Fruit fly (Drosophila melanogaster): ENCODE results near the gene Atg17.
A peak's percentile ranks its signal among the peaks of the same experiment; 100 is the strongest.

The Atg17 gene

DNA sequence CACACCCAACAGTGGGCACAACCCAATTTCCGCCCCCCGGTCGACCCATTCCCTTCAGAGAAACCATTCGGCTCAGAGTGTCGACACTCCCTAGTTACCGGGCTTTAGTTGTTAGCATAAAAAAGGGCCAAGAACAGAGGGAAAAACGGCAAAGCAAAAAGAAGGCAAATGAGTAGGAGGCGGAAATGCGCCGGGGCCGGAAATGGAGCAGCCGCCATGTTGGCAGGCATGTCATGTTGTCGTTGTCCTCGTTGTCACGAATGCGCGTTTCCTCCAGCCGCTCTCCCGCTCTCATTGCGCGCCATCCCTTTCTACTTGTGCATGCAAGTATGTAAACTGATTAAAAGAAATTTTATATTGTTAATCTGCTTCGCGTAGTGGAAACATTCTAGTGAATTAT, 26.9 kb downstream of the Atg17 start (continued):
- TF ChIP-seq CG10565 (GFP tag; optimal IDR thresholded peaks at IDR 0.05): no peak

DNA sequence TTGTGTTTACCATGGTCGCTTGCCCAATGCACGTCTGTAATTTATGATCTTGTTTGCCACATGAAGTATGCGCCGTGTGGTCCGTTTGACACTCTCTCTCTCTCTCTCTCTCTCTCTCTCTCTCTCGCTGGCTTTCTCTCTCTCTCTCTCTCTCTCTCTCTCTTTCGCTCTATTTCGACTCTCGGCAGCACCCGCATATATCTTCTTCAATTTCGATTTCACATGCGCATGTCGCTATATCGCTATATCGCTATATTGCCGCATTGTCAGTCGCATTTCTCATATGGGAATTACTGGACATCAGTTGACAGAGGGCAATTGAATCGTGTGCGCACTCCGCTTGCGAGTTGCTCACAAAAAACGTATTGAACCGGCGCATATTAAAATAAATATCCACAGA, 31.6 kb downstream of the Atg17 start:
- TF ChIP-seq CG8281 (tag; optimal IDR thresholded peaks at IDR 0.05) (peak; percentile 14), CG10979 (tag; optimal IDR thresholded peaks at IDR 0.05) (peak; percentile 4), dan (GFP tag; IDR thresholded peaks at IDR 0.05) (no peak), gcm2 (GFP tag; optimal IDR thresholded peaks at IDR 0.05) (no peak), CG8290 (GFP tag; optimal IDR thresholded peaks at IDR 0.05) (no peak), CG8290 (tag; optimal IDR thresholded peaks at IDR 0.05) (peak in 1 of 2 experiments; percentile 0), CG7372 (GFP tag; IDR thresholded peaks at IDR 0.05) (peak; percentile 59; the same call in 1 of the 2 replicates), tap (tag; optimal IDR thresholded peaks at IDR 0.05) (peak; percentile 11), wek (GFP tag; optimal IDR thresholded peaks at IDR 0.05) (peak; percentile 16), Hmr (GFP tag; optimal IDR thresholded peaks at IDR 0.05) (no peak), gcm (GFP tag; optimal IDR thresholded peaks at IDR 0.05) (peak; percentile 93), yki (optimal IDR thresholded peaks at IDR 0.05) (peak; percentile 31), Hr39 (optimal IDR thresholded peaks at IDR 0.05) (peak; percentile 11), CG2889 (GFP tag; IDR thresholded peaks at IDR 0.05) (no peak), Doc3 (GFP tag; IDR thresholded peaks at IDR 0.05; ENCODE audit: partially characterized antibody) (peak; percentile 28; the same call in 1 of the 3 replicates), nau (GFP tag; optimal IDR thresholded peaks at IDR 0.05) (peak; percentile 48), Xrp1 (GFP tag; IDR thresholded peaks at IDR 0.05) (0 out of 2 replicates have a peak, but pooled peaks have one; percentile 9), CG32532 (GFP tag; IDR thresholded peaks at IDR 0.05) (peak; percentile 36; the same call in 1 of the 2 replicates), chinmo (GFP tag; IDR thresholded peaks at IDR 0.05; ENCODE audit: partially characterized antibody) (0 out of 4 replicates have a peak, but pooled peaks have one; percentile 46), CG10462 (GFP tag; optimal IDR thresholded peaks at IDR 0.05) (no peak), Med (GFP tag) (peak; percentile 60), Blimp-1 (GFP tag; optimal IDR thresholded peaks at IDR 0.05) (peak; percentile 7), CG1832 (GFP tag; optimal IDR thresholded peaks at IDR 0.05) (peak; percentile 59), Trl (optimal IDR thresholded peaks at IDR 0.05) (peak; percentile 82 to 94), Trl (GFP tag; optimal IDR thresholded peaks at IDR 0.05) (no peak), CG12769 (tag; optimal IDR thresholded peaks at IDR 0.05) (peak; percentile 14), MESR4 (GFP tag; optimal IDR thresholded peaks at IDR 0.05) (no peak), lbe (GFP tag; optimal IDR thresholded peaks at IDR 0.05) (no peak), CG2199 (GFP tag; IDR thresholded peaks at IDR 0.05) (peak; percentile 80; the same call in 2 of the 3 replicates), so (GFP tag; IDR thresholded peaks at IDR 0.05) (peak; percentile 59; the same call in 1 of the 3 replicates), CG13624 (GFP tag; optimal IDR thresholded peaks at IDR 0.05) (peak; percentile 1), vvl (GFP tag; IDR thresholded peaks at IDR 0.05) (peak; percentile 49; the same call in 1 of the 2 replicates), CG32767 (GFP tag; IDR thresholded peaks at IDR 0.05) (no peak), CG8359 (GFP tag; optimal IDR thresholded peaks at IDR 0.05; ENCODE audit: borderline replicate concordance) (peak; percentile 28), Dll (GFP tag; IDR thresholded peaks at IDR 0.05; ENCODE audit: partially characterized antibody) (0 out of 4 replicates have a peak, but pooled peaks have one; percentile 18), lola (GFP tag; optimal IDR thresholded peaks at IDR 0.05) (no peak), tll (GFP tag; optimal IDR thresholded peaks at IDR 0.05) (no peak), B-H2 (GFP tag; optimal IDR thresholded peaks at IDR 0.05) (no peak), Drgx (GFP tag; IDR thresholded peaks at IDR 0.05) (0 out of 2 replicates have a peak, but pooled peaks have one; percentile 15), CG34224 (GFP tag; IDR thresholded peaks at IDR 0.05; ENCODE audit: partially characterized antibody) (0 out of 3 replicates have a peak, but pooled peaks have one; percentile 29), CG14860 (GFP tag; IDR thresholded peaks at IDR 0.05; ENCODE audit: partially characterized antibody) (peak; percentile 26; the same call in 1 of the 3 replicates), CTCF (GFP tag; optimal IDR thresholded peaks at IDR 0.05) (peak; percentile 13), Sox102F (GFP tag; optimal IDR thresholded peaks at IDR 0.05) (no peak), cas (GFP tag; IDR thresholded peaks at IDR 0.05) (0 out of 2 replicates have a peak, but pooled peaks have one; percentile 32), sens (GFP tag) (peak; percentile 61)
